Fruit fly (Drosophila melanogaster): ENCODE data around the gene CG14015.

Gene CG14015

DNA sequence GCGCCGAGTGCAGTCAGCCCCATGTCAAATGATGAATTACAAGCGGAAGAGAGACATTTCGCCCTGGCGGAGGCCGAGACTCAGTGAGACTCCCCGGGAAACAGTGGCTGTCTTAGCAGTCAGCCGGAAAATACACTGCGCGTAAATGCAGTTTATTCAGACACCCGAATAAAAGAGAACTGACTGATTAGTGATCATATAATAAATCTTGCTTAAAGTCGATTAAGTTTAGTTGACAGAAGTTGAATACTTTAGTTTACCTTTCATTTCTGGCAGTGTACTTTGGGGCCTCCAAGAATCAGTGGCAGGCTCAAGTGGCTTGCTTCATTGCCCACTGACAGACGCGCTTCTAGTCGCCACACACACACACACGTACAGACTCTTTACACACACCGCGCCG is 47.8 kb downstream of the CG14015 start:
- TF ChIP-seq CG34367 (tag; optimal IDR thresholded peaks at IDR 0.05): peak; percentile 76
- TF ChIP-seq CG15710 (tag; optimal IDR thresholded peaks at IDR 0.05): peak; percentile 73
- peak; percentile 48; the same call in 1 of the 2 replicates for TF ChIP-seq CG12605 (GFP tag; IDR thresholded peaks at IDR 0.05)
- TF ChIP-seq CG32121 (GFP tag; IDR thresholded peaks at IDR 0.05): no peak
- TF ChIP-seq CG14655 (GFP tag; optimal IDR thresholded peaks at IDR 0.05): peak; percentile 84
- peak; percentile 12 for TF ChIP-seq Snoo (tag; optimal IDR thresholded peaks at IDR 0.05)
- TF ChIP-seq rn (GFP tag; IDR thresholded peaks at IDR 0.05): peak; percentile 45; the same call in 1 of the 2 replicates
- TF ChIP-seq CG17806 (tag; optimal IDR thresholded peaks at IDR 0.05): peak; percentile 70
- TF ChIP-seq CG8301 (tag; optimal IDR thresholded peaks at IDR 0.05): peak; percentile 77
- TF ChIP-seq EcR (GFP tag; optimal IDR thresholded peaks at IDR 0.05): no peak
- peak; percentile 44 for TF ChIP-seq Ets98B (GFP tag; IDR thresholded peaks at IDR 0.05)
- peak; percentile 70 for TF ChIP-seq Pif1B (GFP tag; optimal IDR thresholded peaks at IDR 0.05)
- peak; percentile 78 for TF ChIP-seq CG4496 (GFP tag; IDR thresholded peaks at IDR 0.05)
- TF ChIP-seq CG9948 (tag; optimal IDR thresholded peaks at IDR 0.05): peak; percentile 63
- peak; percentile 80 for TF ChIP-seq CG8159 (tag; optimal IDR thresholded peaks at IDR 0.05)
- TF ChIP-seq gl (tag; optimal IDR thresholded peaks at IDR 0.05): peak; percentile 71
- TF ChIP-seq CG13204 (GFP tag; optimal IDR thresholded peaks at IDR 0.05): peak; percentile 56
- no peak for TF ChIP-seq D1 (tag; optimal IDR thresholded peaks at IDR 0.05)
- peak; percentile 82 for TF ChIP-seq fd96Ca (GFP tag; IDR thresholded peaks at IDR 0.05)
- no peak for TF ChIP-seq CG10348 (GFP tag; IDR thresholded peaks at IDR 0.05)
- peak; percentile 84 for TF ChIP-seq Pif1A (GFP tag; optimal IDR thresholded peaks at IDR 0.05)

dm6 chr2L:5489757-5490359 is 49.1 kb downstream of the CG14015 start:
- TF ChIP-seq CG14655 (GFP tag; optimal IDR thresholded peaks at IDR 0.05) (no peak), fd96Ca (GFP tag; IDR thresholded peaks at IDR 0.05) (no peak), CG15710 (tag; optimal IDR thresholded peaks at IDR 0.05) (no peak), CG4496 (GFP tag; IDR thresholded peaks at IDR 0.05) (peak; percentile 38; the same call in 1 of the 3 replicates), Pif1B (GFP tag; optimal IDR thresholded peaks at IDR 0.05) (peak; percentile 7), Pif1A (GFP tag; optimal IDR thresholded peaks at IDR 0.05) (peak; percentile 18), Ets98B (GFP tag; IDR thresholded peaks at IDR 0.05) (no peak), CG13204 (GFP tag; optimal IDR thresholded peaks at IDR 0.05) (peak; percentile 49), CG34367 (tag; optimal IDR thresholded peaks at IDR 0.05) (no peak), D1 (tag; optimal IDR thresholded peaks at IDR 0.05) (no peak), Snoo (tag; optimal IDR thresholded peaks at IDR 0.05) (no peak), rn (GFP tag; IDR thresholded peaks at IDR 0.05) (no peak), CG8301 (tag; optimal IDR thresholded peaks at IDR 0.05) (no peak), CG10348 (GFP tag; IDR thresholded peaks at IDR 0.05) (no peak), CG32121 (GFP tag; IDR thresholded peaks at IDR 0.05) (no peak), CG8159 (tag; optimal IDR thresholded peaks at IDR 0.05) (peak; percentile 11), gl (tag; optimal IDR thresholded peaks at IDR 0.05) (no peak), CG9948 (tag; optimal IDR thresholded peaks at IDR 0.05) (no peak), CG17806 (tag; optimal IDR thresholded peaks at IDR 0.05) (no peak), EcR (GFP tag; optimal IDR thresholded peaks at IDR 0.05) (no peak), CG12605 (GFP tag; IDR thresholded peaks at IDR 0.05) (no peak; the same call in 1 of the 2 replicates)

DNA sequence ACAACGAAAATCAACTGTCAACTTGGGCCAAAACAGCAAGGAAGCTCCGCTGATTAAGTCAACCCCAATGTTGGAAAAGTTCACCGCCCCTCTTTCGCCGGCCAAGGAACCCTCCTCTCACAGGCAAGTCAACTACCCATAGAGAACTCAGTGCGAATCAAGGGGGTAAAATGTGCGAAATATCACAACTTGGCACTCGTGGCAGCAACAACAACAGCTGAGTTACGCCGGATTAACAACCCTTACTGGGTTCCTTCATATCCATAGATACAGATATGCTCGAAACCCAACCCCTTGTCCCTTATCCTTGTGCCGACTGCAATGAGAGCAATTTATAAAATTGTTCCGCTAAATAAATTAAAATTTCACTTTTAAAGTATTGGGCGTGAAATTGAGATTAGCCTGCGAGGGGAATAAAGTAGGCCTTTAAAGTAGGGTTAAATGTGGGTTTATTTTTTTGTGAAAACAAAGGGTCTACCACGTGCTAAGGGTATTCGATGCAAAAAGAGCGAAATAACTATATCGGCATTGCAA is 49.8 kb downstream of the CG14015 start:
- TF ChIP-seq rn (GFP tag; IDR thresholded peaks at IDR 0.05) (no peak), Pif1B (GFP tag; optimal IDR thresholded peaks at IDR 0.05) (no peak), EcR (GFP tag; optimal IDR thresholded peaks at IDR 0.05) (no peak), CG10348 (GFP tag; IDR thresholded peaks at IDR 0.05) (no peak), D1 (tag; optimal IDR thresholded peaks at IDR 0.05) (no peak), Snoo (tag; optimal IDR thresholded peaks at IDR 0.05) (no peak), Pif1A (GFP tag; optimal IDR thresholded peaks at IDR 0.05) (no peak), Ets98B (GFP tag; IDR thresholded peaks at IDR 0.05) (no peak), CG8301 (tag; optimal IDR thresholded peaks at IDR 0.05) (no peak), CG9948 (tag; optimal IDR thresholded peaks at IDR 0.05) (no peak), CG8159 (tag; optimal IDR thresholded peaks at IDR 0.05) (no peak), CG32121 (GFP tag; IDR thresholded peaks at IDR 0.05) (no peak), CG13204 (GFP tag; optimal IDR thresholded peaks at IDR 0.05) (no peak)
